Fruit fly (Drosophila melanogaster) whole organism, embryonic: ENCODE measurements around the gene CG15330.

ENCODE experiments used
- Abd-B ChIP-seq: fragments of 200-800 bp; sonication (Bioruptor generic); optimal IDR thresholded peaks from 2 replicates; lab custom pipeline; 2018; ENCODE audit warnings: missing biosample characterization, mild to moderate bottlenecking, missing genetic modification characterization, moderate library complexity
- Atf-2 ChIP-seq: fragments of 200-800 bp; sonication (Bioruptor generic); optimal IDR thresholded peaks from 2 replicates; lab custom pipeline; 2016; ENCODE audit warnings: missing biosample characterization, missing genetic modification characterization
- B-H1 ChIP-seq: fragments of 200-800 bp; sonication (Bioruptor generic); IDR thresholded peaks from 3 replicates; pipeline ENCODE4 v1.3.6; 2022; ENCODE audit warnings: missing biosample characterization, missing genetic modification characterization
- CG10147 ChIP-seq: fragments of 200-800 bp; sonication (Bioruptor generic); optimal IDR thresholded peaks from 2 replicates; lab custom pipeline; 2019; ENCODE audit warnings: missing biosample characterization, mild to moderate bottlenecking, missing genetic modification characterization, moderate library complexity
- CG10267 ChIP-seq: fragments of 200-800 bp; sonication (Bioruptor generic); optimal IDR thresholded peaks from 2 replicates; lab custom pipeline; 2018; ENCODE audit warnings: missing biosample characterization, mild to moderate bottlenecking, missing genetic modification characterization, moderate library complexity
- CG11504 ChIP-seq: fragments of 200-800 bp; sonication (Bioruptor generic); optimal IDR thresholded peaks from 3 replicates; lab custom pipeline; 2019; ENCODE audit warnings: missing biosample characterization, mild to moderate bottlenecking, missing genetic modification characterization, moderate library complexity
- CG12391 ChIP-seq: fragments of 200-800 bp; sonication (Bioruptor generic); optimal IDR thresholded peaks from 3 replicates; lab custom pipeline; 2018; ENCODE audit warnings: missing biosample characterization, mild to moderate bottlenecking, missing genetic modification characterization, moderate library complexity
- CG15011 ChIP-seq: fragments of 200-800 bp; sonication (Bioruptor generic); optimal IDR thresholded peaks from 3 replicates; lab custom pipeline; 2018; ENCODE audit warnings: missing biosample characterization, mild to moderate bottlenecking, missing genetic modification characterization
- CG1529 ChIP-seq: fragments of 200-800 bp; sonication (Bioruptor generic); optimal IDR thresholded peaks from 3 replicates; lab custom pipeline; 2018; ENCODE audit warnings: missing biosample characterization, missing genetic modification characterization
- CG1603 ChIP-seq: fragments of 200-800 bp; sonication (Bioruptor generic); optimal IDR thresholded peaks from 2 replicates; lab custom pipeline; 2019; ENCODE audit warnings: missing biosample characterization, mild to moderate bottlenecking, missing genetic modification characterization, moderate library complexity
- CG1647 ChIP-seq: fragments of 200-800 bp; sonication (Bioruptor generic); optimal IDR thresholded peaks from 3 replicates; lab custom pipeline; 2016; ENCODE audit warnings: missing biosample characterization, missing genetic modification characterization
- CG16813 ChIP-seq: fragments of 200-800 bp; sonication (Bioruptor generic); IDR thresholded peaks from 3 replicates; pipeline ENCODE4 v1.3.6; 2022; ENCODE audit warnings: missing biosample characterization, missing genetic modification characterization; ENCODE audit not compliant: partially characterized antibody
- CG17385 ChIP-seq: fragments of 200-800 bp; sonication (Bioruptor generic); optimal IDR thresholded peaks from 3 replicates; lab custom pipeline; 2018; ENCODE audit warnings: missing biosample characterization, mild to moderate bottlenecking, missing genetic modification characterization
- CG18619 ChIP-seq: fragments of 200-800 bp; sonication (Bioruptor generic); optimal IDR thresholded peaks from 3 replicates; lab custom pipeline; 2017; ENCODE audit warnings: missing biosample characterization, mild to moderate bottlenecking, missing genetic modification characterization
- CG2202 ChIP-seq: fragments of 200-800 bp; sonication (Bioruptor generic); optimal IDR thresholded peaks from 2 replicates; lab custom pipeline; 2018; ENCODE audit warnings: missing biosample characterization, mild to moderate bottlenecking, missing genetic modification characterization
- CG31441 ChIP-seq: fragments of 200-800 bp; sonication (Bioruptor generic); IDR thresholded peaks from 2 replicates; pipeline ENCODE4 v1.3.6; 2022; ENCODE audit warnings: missing biosample characterization, missing genetic modification characterization
- CG34224 ChIP-seq: fragments of 200-800 bp; sonication (Bioruptor generic); IDR thresholded peaks from 3 replicates; pipeline ENCODE4 v1.3.6; 2022; ENCODE audit warnings: missing biosample characterization, missing genetic modification characterization; ENCODE audit not compliant: partially characterized antibody
- CG3995 ChIP-seq: fragments of 200-800 bp; sonication (Bioruptor generic); optimal IDR thresholded peaks from 3 replicates; lab custom pipeline; 2016; ENCODE audit warnings: missing biosample characterization, missing genetic modification characterization
- CG4404 ChIP-seq: fragments of 200-800 bp; sonication (Bioruptor generic); IDR thresholded peaks from 2 replicates; pipeline ENCODE4 v1.3.6; 2022; ENCODE audit warnings: missing biosample characterization, missing genetic modification characterization
- CG6272 ChIP-seq: fragments of 200-800 bp; sonication (Bioruptor generic); IDR thresholded peaks from 2 replicates; pipeline ENCODE4 v1.3.6; 2022; ENCODE audit warnings: missing biosample characterization, missing genetic modification characterization
- CG7372 ChIP-seq: fragments of 200-800 bp; sonication (Bioruptor generic); IDR thresholded peaks from 2 replicates; pipeline ENCODE4 v1.3.6; 2022; ENCODE audit warnings: missing biosample characterization, missing genetic modification characterization
- CG7839 ChIP-seq: fragments of 200-800 bp; sonication (Bioruptor generic); optimal IDR thresholded peaks from 3 replicates; lab custom pipeline; 2018; ENCODE audit warnings: missing biosample characterization, mild to moderate bottlenecking, missing genetic modification characterization, moderate library complexity
- CG9437 ChIP-seq: fragments of 200-800 bp; sonication (Bioruptor generic); optimal IDR thresholded peaks from 2 replicates; lab custom pipeline; 2018; ENCODE audit warnings: missing biosample characterization, mild to moderate bottlenecking, missing genetic modification characterization
- Dbx ChIP-seq: fragments of 200-800 bp; sonication (Bioruptor generic); IDR thresholded peaks from 3 replicates; pipeline ENCODE4 v1.3.6; 2022; ENCODE audit warnings: missing biosample characterization, missing genetic modification characterization
- GATAe ChIP-seq: fragments of 200-800 bp; sonication (Bioruptor generic); conservative IDR thresholded peaks from 2 replicates; pipeline ENCODE4 v1.3.6; 2022; ENCODE audit warnings: missing biosample characterization, missing genetic modification characterization
- HmgZ ChIP-seq: fragments of 200-800 bp; sonication (Bioruptor generic); optimal IDR thresholded peaks from 2 replicates; lab custom pipeline; 2018; ENCODE audit warnings: missing biosample characterization, mild to moderate bottlenecking, missing genetic modification characterization
- Lim3 ChIP-seq: fragments of 200-800 bp; sonication (Bioruptor generic); IDR thresholded peaks from 2 replicates; pipeline ENCODE4 v1.3.6; 2022; ENCODE audit warnings: missing biosample characterization, missing genetic modification characterization
- Mad ChIP-seq: fragments of 200-800 bp; sonication (Bioruptor generic); optimal IDR thresholded peaks from 2 replicates; lab custom pipeline; 2016; ENCODE audit warnings: missing biosample characterization, missing genetic modification characterization
- Meics ChIP-seq: fragments of 200-800 bp; sonication (Bioruptor generic); optimal IDR thresholded peaks from 2 replicates; lab custom pipeline; 2017; ENCODE audit warnings: missing biosample characterization, mild to moderate bottlenecking, missing genetic modification characterization
- NC2β ChIP-seq: fragments of 200-800 bp; sonication (Bioruptor generic); optimal IDR thresholded peaks from 2 replicates; lab custom pipeline; 2016; ENCODE audit warnings: missing biosample characterization, missing genetic modification characterization
- NK7.1 ChIP-seq: fragments of 200-800 bp; sonication (Bioruptor generic); optimal IDR thresholded peaks from 3 replicates; lab custom pipeline; 2016; ENCODE audit warnings: missing biosample characterization, missing genetic modification characterization
- Nf-YB ChIP-seq: fragments of 200-800 bp; sonication (Bioruptor generic); optimal IDR thresholded peaks from 3 replicates; lab custom pipeline; 2019; ENCODE audit warnings: missing biosample characterization, mild to moderate bottlenecking, missing genetic modification characterization, moderate library complexity
- Optix ChIP-seq: fragments of 200-800 bp; sonication (Bioruptor generic); IDR thresholded peaks from 3 replicates; pipeline ENCODE4 v1.3.6; 2022; ENCODE audit warnings: missing biosample characterization, missing genetic modification characterization
- Tbp ChIP-seq: fragments of >200 bp; optimal IDR thresholded peaks from 2 replicates; lab custom pipeline; 2018; ENCODE audit warnings: missing biosample characterization, missing genetic modification characterization
- croc ChIP-seq: fragments of 200-800 bp; sonication (Bioruptor generic); conservative IDR thresholded peaks from 3 replicates; pipeline ENCODE4 v1.3.6; 2022; ENCODE audit warnings: missing biosample characterization, missing genetic modification characterization
- crp ChIP-seq, 2 experiments: fragments of 200-800 bp; sonication (Bioruptor generic); optimal IDR thresholded peaks; 2 replicates in 1 of 2; 3 replicates in 1 of 2; lab custom pipeline; 2017; ENCODE audit warnings: missing biosample characterization in 2 of 2, missing genetic modification characterization in 2 of 2, mild to moderate bottlenecking in 1 of 2, moderate library complexity in 1 of 2
- da ChIP-seq: fragments of 200-800 bp; sonication (Bioruptor generic); optimal IDR thresholded peaks from 2 replicates; lab custom pipeline; 2016; ENCODE audit warnings: missing biosample characterization, missing genetic modification characterization
- dm ChIP-seq: fragments of 200-800 bp; sonication (Bioruptor generic); optimal IDR thresholded peaks from 3 replicates; lab custom pipeline; 2016; ENCODE audit warnings: missing biosample characterization, missing genetic modification characterization
- fd3F ChIP-seq: fragments of 200-800 bp; sonication (Bioruptor generic); optimal IDR thresholded peaks from 2 replicates; lab custom pipeline; 2018; ENCODE audit warnings: missing biosample characterization, mild to moderate bottlenecking, missing genetic modification characterization, moderate library complexity
- fd96Cb ChIP-seq: fragments of 200-800 bp; sonication (Bioruptor generic); optimal IDR thresholded peaks from 2 replicates; lab custom pipeline; 2018; ENCODE audit warnings: missing biosample characterization, mild to moderate bottlenecking, missing genetic modification characterization, moderate library complexity
- ftz-f1 ChIP-seq: fragments of 200-800 bp; sonication (Bioruptor generic); optimal IDR thresholded peaks from 2 replicates; lab custom pipeline; 2016; ENCODE audit warnings: missing biosample characterization, missing genetic modification characterization
- gsb ChIP-seq: fragments of 200-800 bp; sonication (Bioruptor generic); IDR thresholded peaks from 2 replicates; pipeline ENCODE4 v1.3.6; 2022; ENCODE audit warnings: missing biosample characterization, missing genetic modification characterization
- gsb-n ChIP-seq: fragments of 200-800 bp; sonication (Bioruptor generic); optimal IDR thresholded peaks from 3 replicates; lab custom pipeline; 2018; ENCODE audit warnings: missing biosample characterization, mild to moderate bottlenecking, missing genetic modification characterization
- jing ChIP-seq: fragments of 200-800 bp; sonication (Bioruptor generic); optimal IDR thresholded peaks from 2 replicates; lab custom pipeline; 2018; ENCODE audit warnings: missing biosample characterization, mild to moderate bottlenecking, missing genetic modification characterization
- mam ChIP-seq: fragments of 200-800 bp; sonication (Bioruptor generic); optimal IDR thresholded peaks from 3 replicates; lab custom pipeline; 2016; ENCODE audit warnings: missing biosample characterization, missing genetic modification characterization
- nau ChIP-seq: fragments of 200-800 bp; sonication (Bioruptor generic); optimal IDR thresholded peaks from 3 replicates; lab custom pipeline; 2017; ENCODE audit warnings: missing biosample characterization, mild to moderate bottlenecking, missing genetic modification characterization, missing genetic modification reagents
- odd ChIP-seq: fragments of 200-800 bp; sonication (Bioruptor generic); optimal IDR thresholded peaks from 2 replicates; lab custom pipeline; 2017; ENCODE audit warnings: missing biosample characterization, mild to moderate bottlenecking, missing genetic modification characterization
- pros ChIP-seq: fragments of 200-800 bp; sonication (Bioruptor generic); optimal IDR thresholded peaks from 3 replicates; lab custom pipeline; 2019; ENCODE audit warnings: missing biosample characterization, mild to moderate bottlenecking, missing genetic modification characterization, moderate library complexity
- so ChIP-seq: fragments of 200-800 bp; sonication (Bioruptor generic); IDR thresholded peaks from 3 replicates; pipeline ENCODE4 v1.3.6; 2022; ENCODE audit warnings: missing biosample characterization, missing genetic modification characterization
- trh ChIP-seq: fragments of 200-800 bp; sonication (Bioruptor generic); optimal IDR thresholded peaks from 2 replicates; lab custom pipeline; 2016; ENCODE audit warnings: missing biosample characterization, missing genetic modification characterization

CG15330 gene

dm6 chrX:7935798-7936572 lies 19.9 kb upstream of the CG15330 start, which contains the start of gene Ubr3 (continued):
- TF ChIP-seq CG9437 (GFP tag; lab: Kevin White, UChicago) = no peak
- TF ChIP-seq jing (GFP tag; lab: Kevin White, UChicago) = no peak
- TF ChIP-seq mam = peak; percentile 4
- no peak for TF ChIP-seq Optix (GFP tag; lab: Robert Waterston, UW)
- no peak for TF ChIP-seq nau (GFP tag; lab: Kevin White, UChicago)
- TF ChIP-seq odd = no peak
- no peak for TF ChIP-seq Mad (GFP tag; lab: Kevin White, UChicago)
- no peak for TF ChIP-seq CG1529 (GFP tag; lab: Kevin White, UChicago)
- TF ChIP-seq GATAe (GFP tag; lab: Robert Waterston, UW) = no peak
- no peak for TF ChIP-seq CG18619 (GFP tag; lab: Kevin White, UChicago)
- TF ChIP-seq trh (GFP tag; lab: Kevin White, UChicago) = no peak
- no peak for TF ChIP-seq Atf-2
- TF ChIP-seq croc (GFP tag; lab: Robert Waterston, UW) = no peak
- TF ChIP-seq B-H1 (GFP tag; lab: Robert Waterston, UW) = no peak
- TF ChIP-seq CG10267 (tag; lab: Kevin White, UChicago) = no peak
- TF ChIP-seq NC2β (GFP tag; lab: Kevin White, UChicago) = peak; percentile 35
- TF ChIP-seq fd3F (GFP tag; lab: Kevin White, UChicago) = no peak
- no peak for TF ChIP-seq CG31441 (GFP tag; lab: Robert Waterston, UW)
- peak; percentile 71 for TF ChIP-seq CG1603 (tag; lab: Kevin White, UChicago)
- TF ChIP-seq CG1647 (GFP tag; lab: Kevin White, UChicago) = no peak
- no peak for TF ChIP-seq Meics (GFP tag; lab: Kevin White, UChicago)
- TF ChIP-seq Lim3 = no peak
- TF ChIP-seq CG6272 (GFP tag; lab: Robert Waterston, UW) = no peak
- TF ChIP-seq so (GFP tag; lab: Robert Waterston, UW) = no peak
- no peak for TF ChIP-seq fd96Cb (tag; lab: Kevin White, UChicago)
- TF ChIP-seq CG11504 (tag; lab: Kevin White, UChicago) = peak; percentile 7
- TF ChIP-seq CG15011 (GFP tag; lab: Kevin White, UChicago) = no peak
- no peak for TF ChIP-seq gsb-n (tag; lab: Kevin White, UChicago)
- TF ChIP-seq CG34224 = peak; percentile 66; the same call in 2 of the 3 replicates
- no peak for TF ChIP-seq CG7372 (GFP tag; lab: Robert Waterston, UW)
- TF ChIP-seq da (GFP tag; lab: Kevin White, UChicago) = no peak
- TF ChIP-seq pros (GFP tag; lab: Kevin White, UChicago) = no peak
- TF ChIP-seq Abd-B (GFP tag; lab: Kevin White, UChicago) = peak; percentile 25
- TF ChIP-seq CG17385 = no peak
- TF ChIP-seq dm (GFP tag; lab: Kevin White, UChicago) = peak; percentile 77
- no peak for TF ChIP-seq NK7.1 (GFP tag; lab: Kevin White, UChicago)
- TF ChIP-seq ftz-f1 (GFP tag; lab: Kevin White, UChicago) = peak; percentile 7
- TF ChIP-seq CG12391 = peak; percentile 9
- no peak for TF ChIP-seq gsb (GFP tag; lab: Robert Waterston, UW)
- TF ChIP-seq Tbp = no peak
- TF ChIP-seq crp (GFP tag; optimal IDR thresholded peaks at IDR 0.05; lab: Kevin White, UChicago) = peak in 1 of 2 experiments; percentile 65
- peak; percentile 39 for TF ChIP-seq CG10147 (GFP tag; lab: Kevin White, UChicago)
- peak; percentile 80 for TF ChIP-seq CG16813
- TF ChIP-seq Nf-YB = peak; percentile 30
- TF ChIP-seq CG3995 (GFP tag; lab: Kevin White, UChicago) = no peak
- TF ChIP-seq Dbx = 0 out of 3 replicates have a peak, but pooled peaks have one; percentile 29
- no peak for TF ChIP-seq CG4404 (GFP tag; lab: Robert Waterston, UW)
- no peak for TF ChIP-seq CG2202 (tag; lab: Kevin White, UChicago)
- TF ChIP-seq HmgZ (tag; lab: Kevin White, UChicago) = peak; percentile 49
- peak; percentile 5 for TF ChIP-seq CG7839 (tag; lab: Kevin White, UChicago)
